Fruit fly (Drosophila melanogaster) whole organism, embryonic: ENCODE measurements around the gene CG15772.

Source experiments
- Abd-B ChIP-seq: fragments of 200-800 bp; sonication (Bioruptor generic); optimal IDR thresholded peaks from 2 replicates; lab custom pipeline; 2018; ENCODE audit warnings: missing biosample characterization, mild to moderate bottlenecking, missing genetic modification characterization, moderate library complexity
- B-H2 ChIP-seq: fragments of 200-800 bp; sonication (Bioruptor generic); optimal IDR thresholded peaks from 2 replicates; lab custom pipeline; 2018; ENCODE audit warnings: missing biosample characterization, mild to moderate bottlenecking, missing genetic modification characterization
- CG10209 ChIP-seq: fragments of 200-800 bp; sonication (Bioruptor generic); optimal IDR thresholded peaks from 3 replicates; lab custom pipeline; 2017; ENCODE audit warnings: missing biosample characterization, mild to moderate bottlenecking, missing genetic modification characterization, missing genetic modification reagents
- CG10267 ChIP-seq: fragments of 200-800 bp; sonication (Bioruptor generic); optimal IDR thresholded peaks from 2 replicates; lab custom pipeline; 2018; ENCODE audit warnings: missing biosample characterization, mild to moderate bottlenecking, missing genetic modification characterization, moderate library complexity
- CG10274 ChIP-seq: fragments of 200-800 bp; sonication (Bioruptor generic); optimal IDR thresholded peaks from 3 replicates; lab custom pipeline; 2017; ENCODE audit warnings: missing biosample characterization, mild to moderate bottlenecking, missing genetic modification characterization
- CG11504 ChIP-seq: fragments of 200-800 bp; sonication (Bioruptor generic); optimal IDR thresholded peaks from 3 replicates; lab custom pipeline; 2019; ENCODE audit warnings: missing biosample characterization, mild to moderate bottlenecking, missing genetic modification characterization, moderate library complexity
- CG13624 ChIP-seq: fragments of 200-800 bp; sonication (Bioruptor generic); optimal IDR thresholded peaks from 2 replicates; lab custom pipeline; 2016; ENCODE audit warnings: missing biosample characterization, missing genetic modification characterization
- CG14441 ChIP-seq: fragments of 200-800 bp; sonication (Bioruptor generic); IDR thresholded peaks from 2 replicates; pipeline ENCODE4 v1.3.6; 2022; ENCODE audit warnings: missing biosample characterization, missing genetic modification characterization
- CG16813 ChIP-seq: fragments of 200-800 bp; sonication (Bioruptor generic); IDR thresholded peaks from 3 replicates; pipeline ENCODE4 v1.3.6; 2022; ENCODE audit warnings: missing biosample characterization, missing genetic modification characterization; ENCODE audit not compliant: partially characterized antibody
- CG1832 ChIP-seq: fragments of 200-800 bp; sonication (Bioruptor generic); optimal IDR thresholded peaks from 2 replicates; lab custom pipeline; 2017; ENCODE audit warnings: missing biosample characterization, mild to moderate bottlenecking, missing genetic modification characterization, inconsistent platforms
- CG18619 ChIP-seq: fragments of 200-800 bp; sonication (Bioruptor generic); optimal IDR thresholded peaks from 3 replicates; lab custom pipeline; 2017; ENCODE audit warnings: missing biosample characterization, mild to moderate bottlenecking, missing genetic modification characterization
- CG2116 ChIP-seq: fragments of 200-800 bp; sonication (Bioruptor generic); optimal IDR thresholded peaks from 3 replicates; lab custom pipeline; 2018; ENCODE audit warnings: missing biosample characterization, mild to moderate bottlenecking, missing genetic modification characterization
- CG3163 ChIP-seq: fragments of 200-800 bp; sonication (Bioruptor generic); optimal IDR thresholded peaks from 3 replicates; lab custom pipeline; 2016; ENCODE audit warnings: missing biosample characterization, missing genetic modification characterization
- CG3407 ChIP-seq: fragments of 200-800 bp; sonication (Bioruptor generic); optimal IDR thresholded peaks from 2 replicates; lab custom pipeline; 2018; ENCODE audit warnings: missing biosample characterization, mild to moderate bottlenecking, missing genetic modification characterization
- CG3838 ChIP-seq: fragments of 200-800 bp; sonication (Bioruptor generic); optimal IDR thresholded peaks from 3 replicates; lab custom pipeline; 2016; ENCODE audit warnings: missing biosample characterization, missing genetic modification characterization
- CG4360 ChIP-seq: fragments of 200-800 bp; sonication (Bioruptor generic); IDR thresholded peaks from 2 replicates; pipeline ENCODE4 v1.3.6; 2022; ENCODE audit warnings: missing biosample characterization, missing genetic modification characterization
- CG7372 ChIP-seq: fragments of 200-800 bp; sonication (Bioruptor generic); IDR thresholded peaks from 2 replicates; pipeline ENCODE4 v1.3.6; 2022; ENCODE audit warnings: missing biosample characterization, missing genetic modification characterization
- CG7839 ChIP-seq: fragments of 200-800 bp; sonication (Bioruptor generic); optimal IDR thresholded peaks from 3 replicates; lab custom pipeline; 2018; ENCODE audit warnings: missing biosample characterization, mild to moderate bottlenecking, missing genetic modification characterization, moderate library complexity
- CG8281 ChIP-seq: fragments of 200-800 bp; sonication (Bioruptor generic); optimal IDR thresholded peaks from 2 replicates; lab custom pipeline; 2018; ENCODE audit warnings: missing biosample characterization, mild to moderate bottlenecking, missing genetic modification characterization, moderate library complexity
- CG8290 ChIP-seq, 3 experiments: fragments of 200-800 bp; sonication (Bioruptor generic); optimal IDR thresholded peaks; 2 replicates each; lab custom pipeline; 2016 to 2019; ENCODE audit warnings: missing biosample characterization in 3 of 3, missing genetic modification characterization in 3 of 3, mild to moderate bottlenecking in 2 of 3, moderate library complexity in 1 of 3
- E2f1 ChIP-seq: fragments of 200-800 bp; sonication (Bioruptor generic); IDR thresholded peaks from 2 replicates; pipeline ENCODE4 v1.3.6; 2022; ENCODE audit warnings: missing biosample characterization, missing genetic modification characterization
- H15 ChIP-seq: fragments of 200-800 bp; sonication (Bioruptor generic); IDR thresholded peaks from 3 replicates; pipeline ENCODE4 v1.3.6; 2022; ENCODE audit warnings: missing biosample characterization, missing genetic modification characterization
- NC2α ChIP-seq: fragments of 200-800 bp; sonication (Bioruptor generic); optimal IDR thresholded peaks from 2 replicates; lab custom pipeline; 2016; ENCODE audit warnings: missing biosample characterization, missing genetic modification characterization
- Side ChIP-seq: fragments of 200-800 bp; sonication (Bioruptor generic); optimal IDR thresholded peaks from 2 replicates; lab custom pipeline; 2016; ENCODE audit warnings: missing biosample characterization, missing genetic modification characterization
- Trl ChIP-seq, 3 experiments: fragments of >200 bp in 2 of 3; fragments of 200-800 bp in 1 of 3; sonication (Bioruptor generic) in 1 of 3; optimal IDR thresholded peaks; 2 replicates in 1 of 3; 3 replicates in 2 of 3; lab custom pipeline; 2016 to 2017; ENCODE audit warnings: missing biosample characterization in 1 of 3, missing genetic modification characterization in 1 of 3
- Usf ChIP-seq: fragments of 200-800 bp; sonication (Bioruptor generic); optimal IDR thresholded peaks from 2 replicates; lab custom pipeline; 2017; ENCODE audit warnings: missing genotype, missing biosample characterization, missing genetic modification characterization
- ara ChIP-seq: fragments of 200-800 bp; sonication (Bioruptor generic); IDR thresholded peaks from 2 replicates; pipeline ENCODE4 v1.3.6; 2022; ENCODE audit warnings: missing biosample characterization, missing genetic modification characterization
- bowl ChIP-seq: fragments of 200-800 bp; sonication (Bioruptor generic); IDR thresholded peaks from 2 replicates; pipeline ENCODE4 v1.3.6; 2022; ENCODE audit warnings: missing biosample characterization, missing genetic modification characterization
- chinmo ChIP-seq: fragments of 200-800 bp; sonication (Bioruptor generic); IDR thresholded peaks from 4 replicates; pipeline ENCODE4 v1.3.6; 2022; ENCODE audit warnings: missing biosample characterization, missing genetic modification characterization; ENCODE audit not compliant: partially characterized antibody
- corto ChIP-seq: fragments of 200-800 bp; sonication (Bioruptor generic); optimal IDR thresholded peaks from 2 replicates; lab custom pipeline; 2016; ENCODE audit warnings: missing biosample characterization, mild to moderate bottlenecking, missing genetic modification characterization, moderate library complexity
- ftz-f1 ChIP-seq: fragments of 200-800 bp; sonication (Bioruptor generic); optimal IDR thresholded peaks from 2 replicates; lab custom pipeline; 2016; ENCODE audit warnings: missing biosample characterization, missing genetic modification characterization
- gcm ChIP-seq: fragments of 200-800 bp; sonication (Bioruptor generic); optimal IDR thresholded peaks from 2 replicates; lab custom pipeline; 2019; ENCODE audit warnings: missing biosample characterization, mild to moderate bottlenecking, missing genetic modification characterization, moderate library complexity
- grau ChIP-seq: fragments of 200-800 bp; optimal IDR thresholded peaks from 3 replicates; lab custom pipeline; 2019; ENCODE audit warnings: missing biosample characterization, mild to moderate bottlenecking, missing genetic modification characterization, moderate library complexity
- grn ChIP-seq: fragments of 200-800 bp; sonication (Bioruptor generic); optimal IDR thresholded peaks from 3 replicates; lab custom pipeline; 2017; ENCODE audit warnings: missing biosample characterization, missing genetic modification characterization
- gro ChIP-seq: fragments of 200-800 bp; sonication (Bioruptor generic); optimal IDR thresholded peaks from 2 replicates; lab custom pipeline; 2016; ENCODE audit warnings: missing biosample characterization, missing genetic modification characterization
- hb ChIP-seq: fragments of 200-800 bp; sonication (Bioruptor generic); IDR thresholded peaks from 3 replicates; pipeline ENCODE4 v1.3.6; 2022; ENCODE audit warnings: missing biosample characterization, missing genetic modification characterization; ENCODE audit not compliant: partially characterized antibody
- lab ChIP-seq: fragments of 200-800 bp; sonication (Bioruptor generic); optimal IDR thresholded peaks from 3 replicates; lab custom pipeline; 2017; ENCODE audit warnings: missing biosample characterization, missing genetic modification characterization, mild to moderate bottlenecking, moderate library complexity, missing genetic modification reagents
- pfk ChIP-seq: fragments of 200-800 bp; sonication (Bioruptor generic); optimal IDR thresholded peaks from 2 replicates; lab custom pipeline; 2018; ENCODE audit warnings: missing biosample characterization, mild to moderate bottlenecking, missing genetic modification characterization, moderate library complexity
- ranshi ChIP-seq: fragments of 200-800 bp; sonication (Bioruptor generic); IDR thresholded peaks from 2 replicates; pipeline ENCODE4 v1.3.6; 2022; ENCODE audit warnings: missing biosample characterization, missing genetic modification characterization
- slou ChIP-seq: fragments of 200-800 bp; sonication (Bioruptor generic); optimal IDR thresholded peaks from 3 replicates; lab custom pipeline; 2016; ENCODE audit warnings: missing biosample characterization, missing genetic modification characterization
- zf30C ChIP-seq: fragments of 200-800 bp; sonication (Bioruptor generic); optimal IDR thresholded peaks from 3 replicates; lab custom pipeline; 2018; ENCODE audit warnings: missing biosample characterization, mild to moderate bottlenecking, missing genetic modification characterization

CG15772 gene

dm6 chrX:5744277-5744846 is 7.7 kb upstream of the CG15772 start (continued):
- TF ChIP-seq CG10209: no peak
- no peak for TF ChIP-seq corto
- TF ChIP-seq ara (GFP tag; lab: Robert Waterston, UW): no peak
- no peak for TF ChIP-seq zf30C (GFP tag; lab: Kevin White, UChicago)
- TF ChIP-seq grau (tag; lab: Kevin White, UChicago): no peak
- no peak for TF ChIP-seq CG16813 (GFP tag; lab: Robert Waterston, UW)
- no peak for TF ChIP-seq CG1832 (GFP tag; lab: Kevin White, UChicago)
- no peak for TF ChIP-seq gro (GFP tag; lab: Kevin White, UChicago)
- TF ChIP-seq CG3407 (GFP tag; lab: Kevin White, UChicago): no peak
- no peak for TF ChIP-seq lab (GFP tag; lab: Kevin White, UChicago)
- TF ChIP-seq CG10267 (tag; lab: Kevin White, UChicago): no peak
- no peak for TF ChIP-seq bowl (GFP tag; lab: Robert Waterston, UW)
- no peak for TF ChIP-seq CG13624 (GFP tag; lab: Kevin White, UChicago)
- no peak for TF ChIP-seq hb
- peak; percentile 50; the same call in 1 of the 2 replicates for TF ChIP-seq CG7372 (GFP tag; lab: Robert Waterston, UW)
- 0 out of 4 replicates have a peak, but pooled peaks have one; percentile 29 for TF ChIP-seq chinmo (GFP tag; lab: Robert Waterston, UW)
- TF ChIP-seq slou: no peak
- TF ChIP-seq CG10274 (GFP tag; lab: Kevin White, UChicago): no peak
- TF ChIP-seq E2f1 (GFP tag; lab: Robert Waterston, UW): no peak
- no peak for TF ChIP-seq H15 (GFP tag; lab: Robert Waterston, UW)
- peak; percentile 39 for TF ChIP-seq CG11504
- no peak for TF ChIP-seq Side (GFP tag; lab: Kevin White, UChicago)
- no peak for TF ChIP-seq B-H2 (GFP tag; lab: Kevin White, UChicago)
- TF ChIP-seq grn: peak; percentile 90
- no peak for TF ChIP-seq gcm (GFP tag; lab: Kevin White, UChicago)
- TF ChIP-seq NC2α (GFP tag; lab: Kevin White, UChicago): no peak
- TF ChIP-seq pfk (GFP tag; lab: Kevin White, UChicago): peak; percentile 99
- TF ChIP-seq CG4360 (GFP tag; lab: Robert Waterston, UW): peak; percentile 93
- TF ChIP-seq ftz-f1: no peak
- no peak for TF ChIP-seq Abd-B
- TF ChIP-seq CG3163: peak; percentile 83
- TF ChIP-seq CG3838 (GFP tag; lab: Kevin White, UChicago): no peak
- TF ChIP-seq CG8281 (tag; lab: Kevin White, UChicago): no peak
- TF ChIP-seq CG8290 (GFP tag; optimal IDR thresholded peaks at IDR 0.05; lab: Kevin White, UChicago): no peak
- TF ChIP-seq CG8290 (tag; optimal IDR thresholded peaks at IDR 0.05; lab: Kevin White, UChicago): peak in 1 of 2 experiments; percentile 65
- no peak for TF ChIP-seq CG18619 (GFP tag; lab: Kevin White, UChicago)
- peak; percentile 22 to 48 for TF ChIP-seq Trl (optimal IDR thresholded peaks at IDR 0.05; lab: Kevin White, UChicago)
- no peak for TF ChIP-seq Trl (GFP tag; optimal IDR thresholded peaks at IDR 0.05; lab: Kevin White, UChicago)
- no peak for TF ChIP-seq CG7839
- no peak for TF ChIP-seq Usf (GFP tag; lab: Kevin White, UChicago)
- no peak for TF ChIP-seq ranshi (GFP tag; lab: Robert Waterston, UW)
- TF ChIP-seq CG14441 (GFP tag; lab: Robert Waterston, UW): no peak
- TF ChIP-seq CG2116: no peak
- TF ChIP-seq, all 482 proteins: peak for 11
